Fruit fly (Drosophila melanogaster): ENCODE data around the gene CG13481.

CG13481 gene

dm6 chr3L:14369607-14370006 is at the start of gene CG13481:
Gene CG13481 (minus strand): TSS chr3L:14369707.
- no peak for TF ChIP-seq pdm3 (GFP tag; optimal IDR thresholded peaks at IDR 0.05)
- TF ChIP-seq Lpt (GFP tag; optimal IDR thresholded peaks at IDR 0.05): no peak
- TF ChIP-seq Gug (GFP tag; IDR thresholded peaks at IDR 0.05): no peak
- no peak for TF ChIP-seq Sox15 (GFP tag; optimal IDR thresholded peaks at IDR 0.05)
- no peak for TF ChIP-seq Met (GFP tag; optimal IDR thresholded peaks at IDR 0.05)
- no peak for TF ChIP-seq ss (GFP tag; optimal IDR thresholded peaks at IDR 0.05)
- no peak for TF ChIP-seq Sox102F (GFP tag; optimal IDR thresholded peaks at IDR 0.05)
- no peak for TF ChIP-seq CG6276 (GFP tag; optimal IDR thresholded peaks at IDR 0.05)
- no peak for TF ChIP-seq Ets96B (tag; optimal IDR thresholded peaks at IDR 0.05)
- TF ChIP-seq svp (GFP tag): no peak
- no peak for TF ChIP-seq CG15336 (GFP tag; IDR thresholded peaks at IDR 0.05)
- no peak for TF ChIP-seq Hr38 (GFP tag; optimal IDR thresholded peaks at IDR 0.05)
- no peak for TF ChIP-seq Eip78C (GFP tag)
- no peak for TF ChIP-seq CG8319 (GFP tag; optimal IDR thresholded peaks at IDR 0.05)
- TF ChIP-seq CG16779 (tag; optimal IDR thresholded peaks at IDR 0.05): no peak
- no peak for TF ChIP-seq vri (GFP tag; optimal IDR thresholded peaks at IDR 0.05)

dm6 chr3L:14410892-14411291 is 41.4 kb upstream of the CG13481 start:
- TF ChIP-seq Ets96B (tag; optimal IDR thresholded peaks at IDR 0.05): peak; percentile 44
- no peak for TF ChIP-seq CG11902 (GFP tag; optimal IDR thresholded peaks at IDR 0.05)
- peak; percentile 4 for TF ChIP-seq CG6792 (GFP tag; optimal IDR thresholded peaks at IDR 0.05)
- peak; percentile 57 for TF ChIP-seq CG3032 (tag; optimal IDR thresholded peaks at IDR 0.05)
- peak; percentile 23 for TF ChIP-seq dac (GFP tag; optimal IDR thresholded peaks at IDR 0.05)
- peak; percentile 43; the same call in 2 of the 3 replicates for TF ChIP-seq CG8119 (GFP tag; IDR thresholded peaks at IDR 0.05)
- TF ChIP-seq fkh (GFP tag; optimal IDR thresholded peaks at IDR 0.05): no peak
- TF ChIP-seq Eip93F (GFP tag; optimal IDR thresholded peaks at IDR 0.05): no peak
- peak in 1 of 2 experiments; percentile 34 for TF ChIP-seq ss (GFP tag; optimal IDR thresholded peaks at IDR 0.05)
- TF ChIP-seq CG8319 (GFP tag; optimal IDR thresholded peaks at IDR 0.05): no peak
- no peak for TF ChIP-seq Ets21C (GFP tag; optimal IDR thresholded peaks at IDR 0.05)
- TF ChIP-seq Lpt (GFP tag; optimal IDR thresholded peaks at IDR 0.05): no peak
- TF ChIP-seq CG6163 (GFP tag; IDR thresholded peaks at IDR 0.05): peak; percentile 63; the same call in 2 of the 3 replicates
- TF ChIP-seq CG8632 (GFP tag; optimal IDR thresholded peaks at IDR 0.05): peak; percentile 54
- no peak for TF ChIP-seq Smox (GFP tag; optimal IDR thresholded peaks at IDR 0.05)
- no peak for TF ChIP-seq CG31627 (GFP tag; optimal IDR thresholded peaks at IDR 0.05)
- TF ChIP-seq fd59A (GFP tag; optimal IDR thresholded peaks at IDR 0.05): peak; percentile 25
- TF ChIP-seq CG10631 (GFP tag; optimal IDR thresholded peaks at IDR 0.05): peak; percentile 28
- TF ChIP-seq CG1621 (tag; optimal IDR thresholded peaks at IDR 0.05): peak; percentile 63
- no peak for TF ChIP-seq CG32006 (GFP tag; optimal IDR thresholded peaks at IDR 0.05)
- TF ChIP-seq Hr4 (GFP tag; optimal IDR thresholded peaks at IDR 0.05): peak; percentile 33
- no peak for TF ChIP-seq CG9139 (GFP tag; optimal IDR thresholded peaks at IDR 0.05)
- peak; percentile 11 for TF ChIP-seq Hr39 (GFP tag; optimal IDR thresholded peaks at IDR 0.05)
- peak; percentile 15 for TF ChIP-seq dsx (GFP tag; optimal IDR thresholded peaks at IDR 0.05; ENCODE audit: poor library complexity, severe bottlenecking)
- TF ChIP-seq CG6808 (GFP tag; optimal IDR thresholded peaks at IDR 0.05): no peak
- peak; percentile 10 for TF ChIP-seq Eip75B (GFP tag; optimal IDR thresholded peaks at IDR 0.05)
- no peak for TF ChIP-seq CG11762 (GFP tag; optimal IDR thresholded peaks at IDR 0.05; ENCODE audit: insufficient read depth)
- TF ChIP-seq CG10669 (GFP tag; optimal IDR thresholded peaks at IDR 0.05): peak; percentile 35
- no peak for TF ChIP-seq salr (GFP tag; optimal IDR thresholded peaks at IDR 0.05)
- TF ChIP-seq achi (GFP tag; optimal IDR thresholded peaks at IDR 0.05): peak; percentile 57
- no peak for TF ChIP-seq spab (GFP tag; optimal IDR thresholded peaks at IDR 0.05)
- TF ChIP-seq lz (GFP tag; optimal IDR thresholded peaks at IDR 0.05): no peak
- TF ChIP-seq Met (GFP tag; optimal IDR thresholded peaks at IDR 0.05): peak; percentile 60
- TF ChIP-seq CG7368 (GFP tag; optimal IDR thresholded peaks at IDR 0.05): no peak
- TF ChIP-seq Sox14 (GFP tag; optimal IDR thresholded peaks at IDR 0.05): peak; percentile 6
- TF ChIP-seq CG4318 (GFP tag; optimal IDR thresholded peaks at IDR 0.05): peak; percentile 12
- peak; percentile 18 for TF ChIP-seq vri (GFP tag; optimal IDR thresholded peaks at IDR 0.05)
- TF ChIP-seq OdsH (GFP tag; optimal IDR thresholded peaks at IDR 0.05): peak; percentile 49
- peak; percentile 20 for TF ChIP-seq topi (GFP tag; optimal IDR thresholded peaks at IDR 0.05)
- no peak for TF ChIP-seq Sox15 (GFP tag; optimal IDR thresholded peaks at IDR 0.05)
- TF ChIP-seq esn (GFP tag; optimal IDR thresholded peaks at IDR 0.05): peak; percentile 52
- TF ChIP-seq CG16779 (tag; optimal IDR thresholded peaks at IDR 0.05): no peak
